Worm (Caenorhabditis elegans) whole organism, L2 larva: ENCODE measurements around the gene toe-2.

ENCODE experiments used
- R02D3.7 ChIP-seq: fragments of 150-350 bp; optimal IDR thresholded peaks from 2 replicates; lab custom pipeline; 2014; ENCODE audit warnings: missing biosample characterization, missing genetic modification characterization
- ama-1 ChIP-seq: fragments of 150-350 bp; optimal IDR thresholded peaks from 2 replicates; lab custom pipeline; 2018; ENCODE audit warnings: inconsistent platforms
- ceh-16 ChIP-seq: fragments of 150-350 bp; optimal IDR thresholded peaks from 2 replicates; lab custom pipeline; 2014; ENCODE audit warnings: missing biosample characterization, missing genetic modification characterization
- lsy-2 ChIP-seq, 2 experiments: fragments of 150-350 bp in 1 of 2; sonication (generic microtip) in 1 of 2; optimal IDR thresholded peaks; 2 replicates each; lab custom pipeline; 2014 to 2017; ENCODE audit warnings: missing biosample characterization in 2 of 2, missing genetic modification characterization in 2 of 2
- mdl-1 ChIP-seq, 2 experiments: fragments of 150-350 bp in 1 of 2; sonication (generic microtip) in 1 of 2; optimal IDR thresholded peaks; 2 replicates each; lab custom pipeline; 2017; ENCODE audit warnings: missing biosample characterization in 2 of 2, missing genetic modification characterization in 2 of 2
- nhr-10 ChIP-seq: sonication (generic microtip); optimal IDR thresholded peaks from 2 replicates; lab custom pipeline; 2017; ENCODE audit warnings: missing biosample characterization, missing genetic modification characterization
- nhr-11 ChIP-seq: fragments of 150-350 bp; optimal IDR thresholded peaks from 2 replicates; lab custom pipeline; 2014; ENCODE audit warnings: missing biosample characterization, missing genetic modification characterization
- nhr-12 ChIP-seq: fragments of 150-350 bp; optimal IDR thresholded peaks from 2 replicates; lab custom pipeline; 2014; ENCODE audit warnings: missing biosample characterization, missing genetic modification characterization
- nhr-77 ChIP-seq: fragments of 150-350 bp; optimal IDR thresholded peaks from 2 replicates; lab custom pipeline; 2014; ENCODE audit warnings: missing biosample characterization, missing genetic modification characterization
- snpc-4 ChIP-seq: fragments of 150-350 bp; optimal IDR thresholded peaks from 2 replicates; lab custom pipeline; 2014; ENCODE audit warnings: missing biosample characterization, missing genetic modification characterization
- unc-39 ChIP-seq: fragments of 150-350 bp; optimal IDR thresholded peaks from 2 replicates; lab custom pipeline; 2014; ENCODE audit warnings: missing biosample characterization, missing genetic modification characterization
- zag-1 ChIP-seq: fragments of 150-350 bp; optimal IDR thresholded peaks from 2 replicates; lab custom pipeline; 2014; ENCODE audit warnings: missing biosample characterization, missing genetic modification characterization

ce11 chrII:6482102-6482501 lies 39.1 kb downstream of the toe-2 start, which contains the start of gene del-10:
- no peak for TF ChIP-seq nhr-77
- TF ChIP-seq nhr-12 (tag; lab: Kevin White, UChicago) = no peak
- no peak for TF ChIP-seq nhr-11 (tag; lab: Kevin White, UChicago)
- TF ChIP-seq R02D3.7 (tag; lab: Kevin White, UChicago) = no peak
- TF ChIP-seq snpc-4 (tag; lab: Kevin White, UChicago) = no peak
- TF ChIP-seq unc-39 (tag; lab: Kevin White, UChicago) = no peak
- TF ChIP-seq nhr-10 = no peak
- no peak for TF ChIP-seq lsy-2 (tag; optimal IDR thresholded peaks at IDR 0.05; lab: Kevin White, UChicago)
- no peak for TF ChIP-seq ama-1 (lab: Kevin White, UChicago)
- TF ChIP-seq zag-1 = no peak
- no peak for TF ChIP-seq ceh-16 (tag; lab: Kevin White, UChicago)
- TF ChIP-seq mdl-1 (tag; optimal IDR thresholded peaks at IDR 0.05; lab: Kevin White, UChicago) = no peak
